Worm (Caenorhabditis elegans) whole organism, young adult: ENCODE results near the gene rab-35.

Experiments
- C06A6.2 ChIP-seq: fragments of 200-800 bp; sonication (Bioruptor generic); conservative IDR thresholded peaks from 2 replicates; pipeline ENCODE4 v1.3.6; 2022; ENCODE audit warnings: missing genetic modification characterization, missing compliant biosample characterization
- D2030.7 ChIP-seq: fragments of 200-800 bp; sonication (Bioruptor generic); IDR thresholded peaks from 2 replicates; pipeline ENCODE4 v1.3.6; 2022; ENCODE audit warnings: missing genetic modification reagents, missing genetic modification characterization, missing compliant biosample characterization
- F22D6.2 ChIP-seq: sonication (generic microtip); optimal IDR thresholded peaks from 2 replicates; lab custom pipeline; 2016; ENCODE audit warnings: mild to moderate bottlenecking, missing genetic modification characterization, missing compliant biosample characterization
- F37B4.10 ChIP-seq: fragments of 200-800 bp; sonication (Bioruptor generic); IDR thresholded peaks from 2 replicates; pipeline ENCODE4 v1.3.6; 2022; ENCODE audit warnings: missing genetic modification characterization, missing compliant biosample characterization
- F39B2.1 ChIP-seq: fragments of 200-800 bp; sonication (Bioruptor generic); IDR thresholded peaks from 2 replicates; pipeline ENCODE4 v1.3.6; 2022; ENCODE audit warnings: missing genetic modification reagents, missing genetic modification characterization, missing compliant biosample characterization
- F49E8.2 ChIP-seq: sonication (generic microtip); optimal IDR thresholded peaks from 3 replicates; lab custom pipeline; 2017; ENCODE audit warnings: missing genetic modification characterization, mild to moderate bottlenecking, missing compliant biosample characterization, antibody characterized with exemption, moderate library complexity; ENCODE audit not compliant: insufficient read depth
- T07F8.4 ChIP-seq: sonication (generic microtip); optimal IDR thresholded peaks from 2 replicates; lab custom pipeline; 2016; ENCODE audit warnings: mild to moderate bottlenecking, missing genetic modification characterization, moderate library complexity, missing compliant biosample characterization
- T26A5.8 ChIP-seq: sonication (generic microtip); optimal IDR thresholded peaks from 2 replicates; lab custom pipeline; 2016; ENCODE audit warnings: missing genetic modification characterization, missing compliant biosample characterization
- Y53F4B.3 ChIP-seq: fragments of 200-800 bp; sonication (Bioruptor generic); IDR thresholded peaks from 2 replicates; pipeline ENCODE4 v1.3.6; 2022; ENCODE audit warnings: missing genetic modification reagents, missing genetic modification characterization, missing compliant biosample characterization
- Y53G8AR.9 ChIP-seq: fragments of 200-800 bp; sonication (Bioruptor generic); conservative IDR thresholded peaks from 2 replicates; pipeline ENCODE4 v1.3.6; 2022; ENCODE audit warnings: missing genetic modification reagents, missing genetic modification characterization, missing compliant biosample characterization
- Y95B8A.8 ChIP-seq: fragments of 200-800 bp; sonication (Bioruptor generic); IDR thresholded peaks from 2 replicates; pipeline ENCODE4 v1.3.6; 2022; ENCODE audit warnings: missing genetic modification reagents, missing genetic modification characterization, missing compliant biosample characterization
- ama-1 ChIP-seq, 3 experiments: fragments of 150-350 bp in 1 of 3; sonication (generic microtip) in 2 of 3; optimal IDR thresholded peaks; 2 replicates each; lab custom pipeline; 2014 to 2018; ENCODE audit warnings: missing biosample characterization in 2 of 3, missing genetic modification characterization in 2 of 3, missing genetic modification reagents in 2 of 3
- aptf-2 ChIP-seq: fragments of 200-800 bp; sonication (Bioruptor generic); conservative IDR thresholded peaks from 2 replicates; pipeline ENCODE4 v1.3.6; 2022; ENCODE audit warnings: missing genetic modification reagents, missing genetic modification characterization, missing compliant biosample characterization
- bed-1 ChIP-seq: fragments of 200-800 bp; sonication (Bioruptor generic); IDR thresholded peaks from 2 replicates; pipeline ENCODE4 v1.3.6; 2022; ENCODE audit warnings: missing genetic modification reagents, missing genetic modification characterization, missing compliant biosample characterization
- bed-2 ChIP-seq: fragments of 200-800 bp; sonication (Bioruptor generic); IDR thresholded peaks from 2 replicates; pipeline ENCODE4 v1.3.6; 2022; ENCODE audit warnings: missing genetic modification reagents, missing genetic modification characterization, missing compliant biosample characterization
- cebp-1 ChIP-seq, 2 experiments: fragments of 200-800 bp in 1 of 2; sonication (Bioruptor generic) in 1 of 2; sonication (generic microtip) in 1 of 2; IDR thresholded peaks in 1 of 2; optimal IDR thresholded peaks in 1 of 2; 2 replicates each; pipeline versions ENCODE4 v1.3.6 to Lab custom; 2017 to 2022; ENCODE audit warnings: missing compliant biosample characterization in 2 of 2, missing genetic modification characterization in 2 of 2, mild to moderate bottlenecking in 1 of 2, missing genetic modification reagents in 1 of 2, moderate library complexity in 1 of 2
- cebp-2 ChIP-seq: fragments of 200-800 bp; sonication (Bioruptor generic); IDR thresholded peaks from 2 replicates; pipeline ENCODE4 v1.3.6; 2022; ENCODE audit warnings: missing genetic modification characterization, missing compliant biosample characterization
- ceh-79 ChIP-seq: sonication (generic microtip); optimal IDR thresholded peaks from 2 replicates; lab custom pipeline; 2017; ENCODE audit warnings: mild to moderate bottlenecking, missing genetic modification characterization, missing compliant biosample characterization
- dpff-1 ChIP-seq: sonication (generic microtip); optimal IDR thresholded peaks from 2 replicates; lab custom pipeline; 2017; ENCODE audit warnings: mild to moderate bottlenecking, missing genetic modification characterization, missing compliant biosample characterization
- dpl-1 ChIP-seq: fragments of 150-350 bp; optimal IDR thresholded peaks from 2 replicates; lab custom pipeline; 2014; ENCODE audit warnings: missing biosample characterization, missing genetic modification reagents, missing genetic modification characterization
- egl-18 ChIP-seq: fragments of 200-800 bp; sonication (Bioruptor generic); IDR thresholded peaks from 2 replicates; pipeline ENCODE4 v1.3.6; 2022; ENCODE audit warnings: missing genetic modification reagents, missing genetic modification characterization, missing compliant biosample characterization
- egl-44 ChIP-seq: fragments of 200-800 bp; sonication (Bioruptor generic); IDR thresholded peaks from 2 replicates; pipeline ENCODE4 v1.3.6; 2022; ENCODE audit warnings: missing genetic modification reagents, missing genetic modification characterization, missing compliant biosample characterization
- ekl-4 ChIP-seq: fragments of 200-800 bp; sonication (Bioruptor generic); IDR thresholded peaks from 2 replicates; pipeline ENCODE4 v1.3.6; 2022; ENCODE audit warnings: missing genetic modification reagents, missing genetic modification characterization, missing compliant biosample characterization
- ets-4 ChIP-seq: fragments of 200-800 bp; sonication (Bioruptor generic); optimal IDR thresholded peaks from 2 replicates; lab custom pipeline; 2018; ENCODE audit warnings: mild to moderate bottlenecking, missing genetic modification characterization, missing compliant biosample characterization
- fkh-3 ChIP-seq: sonication (generic microtip); optimal IDR thresholded peaks from 2 replicates; lab custom pipeline; 2016; ENCODE audit warnings: mild to moderate bottlenecking, missing genetic modification characterization, missing compliant biosample characterization
- hmg-1.2 ChIP-seq: fragments of 200-800 bp; sonication (Bioruptor generic); IDR thresholded peaks from 2 replicates; pipeline ENCODE4 v1.3.6; 2022; ENCODE audit warnings: missing genetic modification reagents, missing genetic modification characterization, missing compliant biosample characterization
- let-607 ChIP-seq, 2 experiments: fragments of 200-800 bp in 1 of 2; sonication (Bioruptor generic) in 1 of 2; sonication (generic microtip) in 1 of 2; optimal IDR thresholded peaks; 2 replicates each; lab custom pipeline; 2016 to 2018; ENCODE audit warnings: mild to moderate bottlenecking in 2 of 2, missing compliant biosample characterization in 2 of 2, missing genetic modification characterization in 2 of 2, moderate library complexity in 2 of 2, missing genotype in 1 of 2
- lin-54 ChIP-seq: fragments of 200-800 bp; sonication (Bioruptor generic); optimal IDR thresholded peaks from 2 replicates; lab custom pipeline; 2018; ENCODE audit warnings: mild to moderate bottlenecking, missing genetic modification characterization, missing compliant biosample characterization
- lir-1 ChIP-seq: fragments of 200-800 bp; sonication (Bioruptor generic); conservative IDR thresholded peaks from 2 replicates; pipeline ENCODE4 v1.3.6; 2022; ENCODE audit warnings: missing genetic modification reagents, missing genetic modification characterization, missing compliant biosample characterization
- madf-10 ChIP-seq: sonication (generic microtip); optimal IDR thresholded peaks from 2 replicates; lab custom pipeline; 2016; ENCODE audit warnings: mild to moderate bottlenecking, missing genetic modification characterization, missing compliant biosample characterization
- madf-3 ChIP-seq: fragments of 200-800 bp; sonication (Bioruptor generic); IDR thresholded peaks from 2 replicates; pipeline ENCODE4 v1.3.6; 2022; ENCODE audit warnings: missing genetic modification reagents, missing genetic modification characterization, missing compliant biosample characterization
- madf-8 ChIP-seq: fragments of 200-800 bp; sonication (Bioruptor generic); conservative IDR thresholded peaks from 2 replicates; pipeline ENCODE4 v1.3.6; 2022; ENCODE audit warnings: missing genetic modification reagents, missing genetic modification characterization, missing compliant biosample characterization
- mcd-1 ChIP-seq: fragments of 200-800 bp; sonication (Bioruptor generic); IDR thresholded peaks from 2 replicates; pipeline ENCODE4 v1.3.6; 2022; ENCODE audit warnings: missing genetic modification reagents, missing genetic modification characterization, missing compliant biosample characterization
- mes-4 ChIP-seq: sonication (generic microtip); optimal IDR thresholded peaks from 2 replicates; lab custom pipeline; 2016; ENCODE audit warnings: missing genotype, missing genetic modification characterization, missing compliant biosample characterization
- nfya-1 ChIP-seq: sonication (generic microtip); optimal IDR thresholded peaks from 2 replicates; lab custom pipeline; 2017; ENCODE audit warnings: antibody characterized with exemption, missing compliant biosample characterization, missing genetic modification characterization, borderline replicate concordance; ENCODE audit not compliant: insufficient read depth
- nfya-2 ChIP-seq: fragments of 200-800 bp; sonication (Bioruptor generic); IDR thresholded peaks from 2 replicates; pipeline ENCODE4 v1.3.6; 2022; ENCODE audit warnings: missing genetic modification reagents, missing genetic modification characterization, missing compliant biosample characterization
- nhr-27 ChIP-seq: fragments of 200-800 bp; sonication (Bioruptor generic); optimal IDR thresholded peaks from 2 replicates; lab custom pipeline; 2018; ENCODE audit warnings: mild to moderate bottlenecking, missing genetic modification characterization, moderate library complexity, missing compliant biosample characterization
- nhr-80 ChIP-seq: sonication (generic microtip); optimal IDR thresholded peaks from 2 replicates; lab custom pipeline; 2016; ENCODE audit warnings: missing genetic modification characterization, missing compliant biosample characterization
- pha-4 ChIP-seq: fragments of 150-350 bp; sonication (generic microtip); optimal IDR thresholded peaks from 2 replicates; lab custom pipeline; 2014; ENCODE audit warnings: missing biosample characterization, missing genetic modification reagents, missing genetic modification characterization
- snpc-1.1 ChIP-seq: sonication (generic microtip); optimal IDR thresholded peaks from 2 replicates; lab custom pipeline; 2017; ENCODE audit warnings: missing genetic modification characterization, mild to moderate bottlenecking, missing compliant biosample characterization, antibody characterized with exemption, moderate library complexity, missing genotype, missing genetic modification reagents; ENCODE audit not compliant: insufficient read depth
- snpc-1.3 ChIP-seq: sonication (generic microtip); optimal IDR thresholded peaks from 2 replicates; lab custom pipeline; 2017; ENCODE audit warnings: missing genetic modification characterization, mild to moderate bottlenecking, missing compliant biosample characterization, antibody characterized with exemption, moderate library complexity, missing genotype, missing genetic modification reagents; ENCODE audit not compliant: insufficient read depth
- snpc-4 ChIP-seq, 5 experiments: fragments of 150-350 bp in 1 of 5; sonication (generic microtip) in 4 of 5; optimal IDR thresholded peaks; 2 replicates each; lab custom pipeline; 2014 to 2018; ENCODE audit warnings: missing genetic modification characterization in 5 of 5, missing biosample characterization in 3 of 5, antibody characterized with exemption in 2 of 5, mild to moderate bottlenecking in 2 of 5, missing compliant biosample characterization in 2 of 5, missing genotype in 2 of 5, moderate library complexity in 2 of 5, missing genetic modification reagents in 1 of 5
- tbx-9 ChIP-seq: sonication (generic microtip); optimal IDR thresholded peaks from 2 replicates; lab custom pipeline; 2016; ENCODE audit warnings: borderline replicate concordance, missing genetic modification characterization, inconsistent platforms, missing compliant biosample characterization
- xnd-1 ChIP-seq: sonication (generic microtip); optimal IDR thresholded peaks from 2 replicates; lab custom pipeline; 2016; ENCODE audit warnings: missing genotype, missing genetic modification reagents, missing genetic modification characterization, missing compliant biosample characterization
- ztf-26 ChIP-seq: sonication (generic microtip); optimal IDR thresholded peaks from 2 replicates; lab custom pipeline; 2017; ENCODE audit warnings: missing genetic modification characterization, missing compliant biosample characterization
- ztf-3 ChIP-seq: fragments of 200-800 bp; sonication (Bioruptor generic); optimal IDR thresholded peaks from 2 replicates; lab custom pipeline; 2018; ENCODE audit warnings: mild to moderate bottlenecking, missing genetic modification characterization, missing compliant biosample characterization
- ztf-6 ChIP-seq: fragments of 200-800 bp; sonication (Bioruptor generic); IDR thresholded peaks from 2 replicates; pipeline ENCODE4 v1.3.6; 2022; ENCODE audit warnings: missing genetic modification reagents, missing genetic modification characterization, missing compliant biosample characterization

The rab-35 gene

ce11 chrIII:11290554-11290953 is 20.8 kb downstream of the rab-35 start, which contains the start of the genes gly-9, mib-1 and smc-3 (continued):
- TF ChIP-seq Y53G8AR.9 (GFP tag; lab: Robert Waterston, UW) (no peak), madf-8 (GFP tag; lab: Robert Waterston, UW) (peak; percentile 64), dpff-1 (tag; lab: Kevin White, UChicago) (no peak), bed-2 (GFP tag; lab: Robert Waterston, UW) (peak; percentile 48; the same call in 1 of the 2 replicates), nfya-1 (tag; lab: Kevin White, UChicago) (no peak), xnd-1 (tag; lab: Kevin White, UChicago) (peak; percentile 3), pha-4 (no peak), bed-1 (GFP tag; lab: Robert Waterston, UW) (no peak), ets-4 (GFP tag; lab: Kevin White, UChicago) (no peak), Y53F4B.3 (GFP tag; lab: Robert Waterston, UW) (no peak), let-607 (tag; optimal IDR thresholded peaks at IDR 0.05; lab: Kevin White, UChicago) (no peak), F37B4.10 (no peak), snpc-4 (GFP tag; optimal IDR thresholded peaks at IDR 0.05; lab: Kevin White, UChicago) (no peak), snpc-4 (tag; optimal IDR thresholded peaks at IDR 0.05; lab: Kevin White, UChicago) (no peak), lir-1 (0 out of 2 replicates have a peak, but pooled peaks have one; percentile 25), snpc-1.3 (tag; lab: Kevin White, UChicago) (no peak), F22D6.2 (no peak), nfya-2 (GFP tag; lab: Robert Waterston, UW) (no peak), cebp-2 (no peak), ama-1 (optimal IDR thresholded peaks at IDR 0.05; lab: Kevin White, UChicago) (no peak), ama-1 (GFP tag; optimal IDR thresholded peaks at IDR 0.05; lab: Kevin White, UChicago) (no peak), dpl-1 (peak; percentile 59), lin-54 (GFP tag; lab: Kevin White, UChicago) (peak; percentile 87), tbx-9 (no peak), fkh-3 (tag; lab: Kevin White, UChicago) (no peak), mes-4 (tag; lab: Kevin White, UChicago) (no peak), C06A6.2 (GFP tag; lab: Robert Waterston, UW) (no peak), ztf-6 (0 out of 2 replicates have a peak, but pooled peaks have one; percentile 16), ekl-4 (no peak), madf-3 (GFP tag; lab: Robert Waterston, UW) (no peak), snpc-1.1 (no peak), F49E8.2 (no peak), egl-18 (GFP tag; lab: Robert Waterston, UW) (no peak), Y95B8A.8 (GFP tag; lab: Robert Waterston, UW) (no peak), aptf-2 (GFP tag; lab: Robert Waterston, UW) (peak; percentile 69; the same call in 1 of the 2 replicates), hmg-1.2 (GFP tag; lab: Robert Waterston, UW) (peak; percentile 24; the same call in 1 of the 2 replicates), ceh-79 (tag; lab: Kevin White, UChicago) (no peak), ztf-26 (tag; lab: Kevin White, UChicago) (no peak), ztf-3 (no peak), T07F8.4 (tag; lab: Kevin White, UChicago) (no peak), nhr-80 (tag; lab: Kevin White, UChicago) (no peak), D2030.7 (GFP tag; lab: Robert Waterston, UW) (peak; percentile 59), F39B2.1 (no peak), egl-44 (GFP tag; lab: Robert Waterston, UW) (no peak), cebp-1 (GFP tag; IDR thresholded peaks at IDR 0.05; lab: Robert Waterston, UW) (no peak), cebp-1 (tag; optimal IDR thresholded peaks at IDR 0.05; lab: Kevin White, UChicago) (peak; percentile 52), madf-10 (peak; percentile 84), T26A5.8 (tag; lab: Kevin White, UChicago) (no peak), mcd-1 (GFP tag; lab: Robert Waterston, UW) (peak; percentile 67), nhr-27 (no peak)
